Worm (Caenorhabditis elegans) whole organism, L1 larva: ENCODE results near the gene ZK1320.2.

Experiments
- C04F5.9 ChIP-seq: sonication (generic microtip); optimal IDR thresholded peaks from 2 replicates; lab custom pipeline; 2016; ENCODE audit warnings: missing genetic modification characterization, missing compliant biosample characterization
- C16A3.4 ChIP-seq: fragments of 150-350 bp; optimal IDR thresholded peaks from 2 replicates; lab custom pipeline; 2014; ENCODE audit warnings: missing biosample characterization, missing genetic modification characterization
- F16B12.6 ChIP-seq: fragments of 150-350 bp; optimal IDR thresholded peaks from 2 replicates; lab custom pipeline; 2014; ENCODE audit warnings: missing biosample characterization, missing genetic modification characterization
- ama-1 ChIP-seq: fragments of 150-350 bp; optimal IDR thresholded peaks from 2 replicates; lab custom pipeline; 2014
- blmp-1 ChIP-seq: fragments of 150-350 bp; optimal IDR thresholded peaks from 2 replicates; lab custom pipeline; 2014; ENCODE audit warnings: missing biosample characterization, missing genetic modification characterization
- ceh-82 ChIP-seq, 3 experiments: fragments of 150-350 bp in 1 of 3; sonication (generic microtip) in 2 of 3; optimal IDR thresholded peaks; 2 replicates each; lab custom pipeline; 2014 to 2017; ENCODE audit warnings: missing biosample characterization in 3 of 3, missing genetic modification characterization in 3 of 3
- ceh-88 ChIP-seq: fragments of 200-800 bp; sonication (Bioruptor generic); IDR thresholded peaks from 2 replicates; pipeline ENCODE4 v1.3.6; 2022; ENCODE audit warnings: missing genetic modification characterization, missing compliant biosample characterization
- ces-1 ChIP-seq: fragments of 150-350 bp; optimal IDR thresholded peaks from 2 replicates; lab custom pipeline; 2014; ENCODE audit warnings: missing biosample characterization, missing genetic modification reagents, missing genetic modification characterization
- efl-1 ChIP-seq, 4 experiments: fragments of 150-350 bp; optimal IDR thresholded peaks in 3 of 4; peaks in 1 of 4; 1 replicate in 1 of 4; 2 replicates in 3 of 4; lab custom pipeline; 2014; ENCODE audit warnings: missing biosample characterization in 2 of 4, missing genetic modification characterization in 2 of 4, missing genetic modification reagents in 2 of 4
- efl-3 ChIP-seq: fragments of 200-800 bp; sonication (Bioruptor generic); optimal IDR thresholded peaks from 2 replicates; lab custom pipeline; 2018; ENCODE audit warnings: mild to moderate bottlenecking, missing genetic modification characterization, missing compliant biosample characterization
- elt-3 ChIP-seq, 6 experiments: fragments of 150-350 bp in 1 of 6; sonication (generic microtip); optimal IDR thresholded peaks; 2 replicates each; lab custom pipeline; 2017 to 2018; ENCODE audit warnings: missing biosample characterization in 6 of 6, missing genetic modification characterization in 6 of 6, inconsistent platforms in 1 of 6
- ets-5 ChIP-seq: fragments of 200-800 bp; sonication (Bioruptor generic); IDR thresholded peaks from 2 replicates; pipeline ENCODE4 v1.3.6; 2022; ENCODE audit warnings: missing genetic modification characterization, missing compliant biosample characterization
- fkh-8 ChIP-seq: sonication (generic microtip); optimal IDR thresholded peaks from 2 replicates; lab custom pipeline; 2016; ENCODE audit warnings: mild to moderate bottlenecking, missing genetic modification characterization, missing compliant biosample characterization
- fos-1 ChIP-seq: fragments of 150-350 bp; optimal IDR thresholded peaks from 2 replicates; lab custom pipeline; 2014; ENCODE audit warnings: missing biosample characterization, missing genetic modification characterization
- jun-1 ChIP-seq: fragments of 150-350 bp; optimal IDR thresholded peaks from 2 replicates; lab custom pipeline; 2014; ENCODE audit warnings: missing biosample characterization, missing genetic modification reagents, missing genetic modification characterization
- lin-14 ChIP-seq: fragments of 200-800 bp; sonication (Bioruptor generic); optimal IDR thresholded peaks from 2 replicates; lab custom pipeline; 2018; ENCODE audit warnings: mild to moderate bottlenecking, missing genetic modification characterization, moderate library complexity, missing compliant biosample characterization
- lin-15B ChIP-seq: fragments of 150-350 bp; sonication (generic microtip); optimal IDR thresholded peaks from 3 replicates; lab custom pipeline; 2014; ENCODE audit warnings: missing biosample characterization, missing genetic modification characterization
- lsy-2 ChIP-seq, 2 experiments: fragments of 150-350 bp; optimal IDR thresholded peaks; 2 replicates each; lab custom pipeline; 2014; ENCODE audit warnings: missing biosample characterization in 2 of 2, missing genetic modification characterization in 2 of 2
- mep-1 ChIP-seq: fragments of 150-350 bp; optimal IDR thresholded peaks from 2 replicates; lab custom pipeline; 2014; ENCODE audit warnings: missing biosample characterization, missing genetic modification characterization
- nhr-11 ChIP-seq: fragments of 150-350 bp; optimal IDR thresholded peaks from 2 replicates; lab custom pipeline; 2014; ENCODE audit warnings: missing biosample characterization, missing genetic modification characterization
- nhr-19 ChIP-seq: fragments of 200-800 bp; sonication (Bioruptor generic); conservative IDR thresholded peaks from 2 replicates; pipeline ENCODE4 v1.3.6; 2022; ENCODE audit warnings: missing genetic modification characterization, missing compliant biosample characterization
- nhr-237 ChIP-seq: fragments of 150-350 bp; optimal IDR thresholded peaks from 2 replicates; lab custom pipeline; 2014; ENCODE audit warnings: missing biosample characterization, missing genetic modification characterization
- nhr-47 ChIP-seq: sonication (generic microtip); optimal IDR thresholded peaks from 2 replicates; lab custom pipeline; 2016; ENCODE audit warnings: mild to moderate bottlenecking, missing genetic modification characterization, moderate library complexity, missing compliant biosample characterization
- nhr-71 ChIP-seq: sonication (generic microtip); optimal IDR thresholded peaks from 2 replicates; lab custom pipeline; 2016; ENCODE audit warnings: mild to moderate bottlenecking, missing genetic modification characterization, moderate library complexity, missing compliant biosample characterization
- nhr-76 ChIP-seq: sonication (generic microtip); optimal IDR thresholded peaks from 2 replicates; lab custom pipeline; 2017; ENCODE audit warnings: missing biosample characterization, missing genetic modification characterization
- nhr-77 ChIP-seq: fragments of 150-350 bp; optimal IDR thresholded peaks from 2 replicates; lab custom pipeline; 2014; ENCODE audit warnings: missing biosample characterization, missing genetic modification characterization
- nhr-84 ChIP-seq: sonication (generic microtip); optimal IDR thresholded peaks from 2 replicates; lab custom pipeline; 2017; ENCODE audit warnings: missing biosample characterization, missing genetic modification characterization
- nhr-85 ChIP-seq: sonication (generic microtip); peaks from one replicate; lab custom pipeline; 2016; ENCODE audit warnings: missing genetic modification characterization, inconsistent platforms, missing compliant biosample characterization
- nhr-90 ChIP-seq: sonication (generic microtip); optimal IDR thresholded peaks from 2 replicates; lab custom pipeline; 2016; ENCODE audit warnings: mild to moderate bottlenecking, missing genetic modification characterization, missing compliant biosample characterization; ENCODE audit not compliant: poor library complexity
- pag-3 ChIP-seq: sonication (generic microtip); optimal IDR thresholded peaks from 2 replicates; lab custom pipeline; 2017; ENCODE audit warnings: missing genetic modification characterization, mild to moderate bottlenecking, missing compliant biosample characterization, antibody characterized with exemption, borderline replicate concordance; ENCODE audit not compliant: insufficient read depth
- pqm-1 ChIP-seq: sonication (generic microtip); optimal IDR thresholded peaks from 3 replicates; lab custom pipeline; 2017; ENCODE audit warnings: missing biosample characterization, missing genetic modification characterization
- snpc-4 ChIP-seq: fragments of 150-350 bp; optimal IDR thresholded peaks from 2 replicates; lab custom pipeline; 2014; ENCODE audit warnings: missing biosample characterization, missing genetic modification characterization
- snu-23 ChIP-seq: sonication (generic microtip); optimal IDR thresholded peaks from 2 replicates; lab custom pipeline; 2016; ENCODE audit warnings: missing genetic modification characterization, missing compliant biosample characterization
- swsn-7 ChIP-seq: sonication (generic microtip); optimal IDR thresholded peaks from 2 replicates; lab custom pipeline; 2016; ENCODE audit warnings: missing genetic modification characterization, missing compliant biosample characterization
- tbx-2 ChIP-seq: sonication (generic microtip); optimal IDR thresholded peaks from 2 replicates; lab custom pipeline; 2016; ENCODE audit warnings: missing genetic modification characterization, missing compliant biosample characterization
- unc-130 ChIP-seq: fragments of 150-350 bp; optimal IDR thresholded peaks from 2 replicates; lab custom pipeline; 2017; ENCODE audit warnings: missing biosample characterization, missing genetic modification characterization, inconsistent platforms
- xbp-1 ChIP-seq: sonication (generic microtip); optimal IDR thresholded peaks from 2 replicates; lab custom pipeline; 2016; ENCODE audit warnings: missing genetic modification characterization, missing compliant biosample characterization
- zip-4 ChIP-seq: fragments of 200-800 bp; sonication (Bioruptor generic); optimal IDR thresholded peaks from 2 replicates; lab custom pipeline; 2018; ENCODE audit warnings: mild to moderate bottlenecking, missing genetic modification characterization, moderate library complexity, missing compliant biosample characterization
- ztf-4 ChIP-seq: fragments of 150-350 bp; optimal IDR thresholded peaks from 2 replicates; lab custom pipeline; 2014; ENCODE audit warnings: missing biosample characterization, missing genetic modification characterization

The ZK1320.2 gene

ce11 chrII:9619402-9619862 is 39.4 kb downstream of the ZK1320.2 start (continued):
- TF ChIP-seq nhr-71 (tag; lab: Kevin White, UChicago) = peak; percentile 80
- TF ChIP-seq elt-3 (tag; optimal IDR thresholded peaks at IDR 0.05; lab: Kevin White, UChicago) = peak in 5 of 6 experiments; percentile 23 to 79 (median 64)

DNA sequence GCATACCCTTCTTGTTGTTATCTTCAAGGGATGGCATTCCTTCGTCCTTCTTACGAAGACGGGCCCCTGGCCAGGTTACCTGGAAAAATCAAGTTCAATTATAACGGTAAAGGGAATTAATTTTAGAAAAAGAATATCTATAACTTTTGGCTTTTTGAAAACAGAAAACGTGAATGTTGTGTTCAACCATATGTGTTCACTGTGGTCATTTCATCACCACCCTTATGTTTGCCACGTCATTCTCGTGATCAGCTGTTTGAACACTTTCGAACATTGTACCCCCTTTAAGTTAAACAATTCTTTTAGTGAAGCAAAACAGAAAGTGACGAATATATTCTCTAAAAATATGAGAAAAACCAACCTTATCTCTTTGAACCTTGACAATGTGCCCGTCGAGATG is 40.0 kb downstream of the ZK1320.2 start:
- TF ChIP-seq lin-15B (tag; lab: Kevin White, UChicago) (no peak), nhr-47 (no peak), pag-3 (no peak), nhr-19 (GFP tag; lab: Robert Waterston, UW) (no peak), efl-3 (GFP tag; lab: Kevin White, UChicago) (no peak), nhr-85 (tag; lab: Kevin White, UChicago) (peak; percentile 26), ceh-82 (tag; optimal IDR thresholded peaks at IDR 0.05; lab: Kevin White, UChicago) (no peak), nhr-77 (tag; lab: Kevin White, UChicago) (no peak), efl-1 (optimal IDR thresholded peaks at IDR 0.05; lab: Kevin White, UChicago) (no peak), efl-1 (GFP tag; optimal IDR thresholded peaks at IDR 0.05 in 1 of 2; lab: Kevin White, UChicago) (peak in 1 of 2 experiments; percentile 39)

DNA sequence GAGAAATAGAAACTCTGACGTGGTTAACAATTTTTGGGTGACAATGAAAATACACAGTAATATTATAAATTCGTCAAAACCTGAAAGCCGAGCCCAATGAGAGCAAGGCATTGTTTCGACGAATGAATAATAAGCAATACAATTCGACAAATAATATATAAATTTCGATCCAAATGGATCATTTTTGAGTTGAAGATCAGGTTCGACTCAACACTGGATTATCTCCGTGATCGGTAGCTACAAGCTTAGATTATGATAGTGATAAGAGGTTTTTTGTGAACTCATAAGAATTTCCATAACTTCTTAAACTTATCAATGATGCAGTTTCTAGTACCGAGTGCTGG is 40.9 kb downstream of the ZK1320.2 start:
- TF ChIP-seq snu-23 (GFP tag; lab: Kevin White, UChicago) (peak; percentile 19), lin-14 (GFP tag; lab: Kevin White, UChicago) (peak; percentile 21), nhr-90 (peak; percentile 25), nhr-77 (tag; lab: Kevin White, UChicago) (no peak), zip-4 (GFP tag; lab: Kevin White, UChicago) (peak; percentile 16), jun-1 (tag; lab: Kevin White, UChicago) (peak; percentile 2), xbp-1 (no peak)

DNA sequence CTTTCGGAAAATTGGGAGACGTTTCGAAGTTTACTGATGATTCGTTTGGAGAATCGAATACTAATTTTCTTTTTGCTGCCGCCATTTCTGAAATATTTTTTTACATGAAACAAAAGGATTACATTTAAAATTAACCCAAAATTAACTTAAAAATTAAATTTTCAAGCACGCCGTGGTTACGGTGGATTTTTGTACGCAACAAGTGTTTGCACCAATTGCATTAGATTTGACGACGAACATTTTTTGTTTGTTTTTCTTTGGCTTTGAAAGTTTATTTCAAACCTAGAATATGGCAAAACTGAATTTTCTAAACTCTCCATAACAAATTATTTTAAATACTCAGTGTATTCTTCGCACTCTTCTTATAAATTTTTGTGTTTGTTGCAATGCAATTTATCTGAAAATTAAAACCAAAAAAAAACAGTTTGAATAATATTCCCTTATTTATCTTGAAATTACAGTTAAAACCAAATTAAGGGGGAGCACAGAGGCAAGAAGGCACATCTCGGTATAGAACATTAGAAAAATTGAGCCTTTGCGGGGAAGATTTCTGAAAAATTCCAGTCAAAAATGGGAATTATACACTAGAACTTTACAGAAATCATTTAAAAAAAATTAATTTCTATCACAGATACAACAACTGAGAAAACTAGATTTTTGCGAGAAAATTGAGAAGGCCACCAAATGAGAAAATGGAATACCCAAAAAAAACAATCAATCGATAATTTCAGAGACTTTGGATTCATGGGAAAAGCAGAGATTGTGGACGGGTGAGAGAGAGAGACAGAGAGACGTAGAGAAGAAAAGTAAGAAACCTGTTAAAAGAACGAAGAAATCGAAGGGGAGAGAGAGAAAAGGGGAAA is 41.5 kb downstream of the ZK1320.2 start, which contains the start of gene hal-3:
Gene hal-3, minus strand, starts transcription at position 87 of the 863 bp plus-strand sequence.
- TF ChIP-seq lsy-2 (tag; optimal IDR thresholded peaks at IDR 0.05; lab: Kevin White, UChicago) (peak in 1 of 2 experiments; percentile 54), lin-14 (GFP tag; lab: Kevin White, UChicago) (no peak), ama-1 (lab: Kevin White, UChicago) (peak; percentile 16), nhr-19 (GFP tag; lab: Robert Waterston, UW) (no peak), pqm-1 (no peak), fos-1 (tag; lab: Kevin White, UChicago) (no peak), nhr-47 (peak; percentile 1), unc-130 (tag; lab: Kevin White, UChicago) (no peak), blmp-1 (tag; lab: Kevin White, UChicago) (no peak), xbp-1 (no peak), snu-23 (GFP tag; lab: Kevin White, UChicago) (no peak), ztf-4 (tag; lab: Kevin White, UChicago) (peak; percentile 5), nhr-237 (tag; lab: Kevin White, UChicago) (no peak), snpc-4 (no peak), efl-1 (optimal IDR thresholded peaks at IDR 0.05; lab: Kevin White, UChicago) (no peak), efl-1 (GFP tag; optimal IDR thresholded peaks at IDR 0.05 in 1 of 2; lab: Kevin White, UChicago) (peak in 1 of 2 experiments; percentile 77)

DNA sequence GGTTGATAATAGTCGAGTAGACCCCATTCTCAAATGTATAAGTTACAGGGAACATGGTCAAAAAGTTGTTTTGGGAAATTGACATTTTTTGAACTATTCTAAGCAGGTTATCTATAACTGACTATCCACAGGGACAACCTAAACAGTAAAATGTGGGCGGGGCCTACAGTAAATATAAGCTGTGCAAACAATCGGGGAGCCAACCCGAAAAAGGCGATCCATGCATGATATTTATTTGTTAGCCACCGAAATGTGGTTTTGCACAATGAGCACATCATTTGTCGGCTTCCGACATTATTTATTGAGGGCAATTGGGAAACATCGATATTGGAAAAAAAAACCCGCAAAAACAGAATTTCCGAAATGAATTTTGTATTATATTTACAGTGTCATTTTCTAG is 44.1 kb downstream of the ZK1320.2 start, which contains the start of gene hlh-6:
Gene hlh-6, minus strand, starts transcription at position 101 of the 400 bp plus-strand sequence.
- no peak for TF ChIP-seq fkh-8 (tag; lab: Kevin White, UChicago)
- no peak for TF ChIP-seq lsy-2 (tag; optimal IDR thresholded peaks at IDR 0.05; lab: Kevin White, UChicago)
- no peak for TF ChIP-seq snu-23 (GFP tag; lab: Kevin White, UChicago)
- no peak for TF ChIP-seq F16B12.6 (tag; lab: Kevin White, UChicago)
- TF ChIP-seq mep-1 (tag; lab: Kevin White, UChicago) = no peak
- TF ChIP-seq nhr-11 (tag; lab: Kevin White, UChicago) = no peak
- TF ChIP-seq tbx-2 (tag; lab: Kevin White, UChicago) = no peak
- no peak for TF ChIP-seq swsn-7 (tag; lab: Kevin White, UChicago)
- TF ChIP-seq ces-1 (GFP tag; lab: Kevin White, UChicago) = no peak
- no peak for TF ChIP-seq C04F5.9 (tag; lab: Kevin White, UChicago)
- TF ChIP-seq nhr-19 (GFP tag; lab: Robert Waterston, UW) = no peak
- no peak for TF ChIP-seq nhr-237 (tag; lab: Kevin White, UChicago)
- TF ChIP-seq nhr-84 (tag; lab: Kevin White, UChicago) = no peak
- no peak for TF ChIP-seq C16A3.4
- TF ChIP-seq ceh-88 (GFP tag; lab: Robert Waterston, UW) = no peak
- no peak for TF ChIP-seq ets-5 (GFP tag; lab: Robert Waterston, UW)
- TF ChIP-seq nhr-76 (tag; lab: Kevin White, UChicago) = no peak
- no peak for TF ChIP-seq lin-14 (GFP tag; lab: Kevin White, UChicago)
